Worm (Caenorhabditis elegans): ENCODE data around the gene nlp-19.
A peak's percentile ranks its signal among the peaks of the same experiment; 100 is the strongest.

DNA sequence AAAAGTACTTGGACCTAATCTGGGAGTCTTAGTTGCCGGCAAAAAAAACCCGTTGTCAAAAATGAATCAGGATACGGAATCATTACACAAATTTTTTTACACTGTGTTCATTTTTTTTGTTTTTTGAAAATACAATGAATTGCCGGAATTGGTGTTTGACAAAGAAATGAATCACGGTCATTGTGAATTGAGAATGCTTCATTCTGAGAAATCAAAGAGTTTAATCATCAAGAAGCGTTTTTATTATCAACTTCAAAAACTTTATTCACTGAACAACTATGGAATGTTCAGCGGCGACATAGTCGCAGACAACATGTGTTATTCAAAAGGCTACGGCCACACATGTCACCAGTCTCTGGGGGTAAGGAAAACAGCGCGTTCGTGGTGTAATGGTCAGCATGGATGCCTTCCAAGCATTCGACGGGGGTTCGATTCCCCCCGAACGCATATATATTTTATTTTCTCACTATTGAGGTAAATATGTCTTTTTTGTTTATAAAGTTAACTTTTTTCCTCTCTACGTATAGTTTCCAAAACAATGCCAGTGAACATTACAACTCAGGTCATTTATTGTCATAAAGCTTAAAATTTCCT, 5.0 kb downstream of the nlp-19 start, which contains the start of gene nas-10:
- peak; percentile 95 for TF ChIP-seq ztf-23 (GFP tag; IDR thresholded peaks at IDR 0.05)
- TF ChIP-seq tab-1 (GFP tag; IDR thresholded peaks at IDR 0.05): peak; percentile 90
- peak; percentile 90 for TF ChIP-seq T22C8.4 (GFP tag; IDR thresholded peaks at IDR 0.05)
- peak; percentile 75 for TF ChIP-seq ref-1 (GFP tag; conservative IDR thresholded peaks at IDR 0.05)
